Fruit fly (Drosophila melanogaster) whole organism, embryonic: ENCODE data around the gene CG6652.

Experiments
- Atf6 ChIP-seq: fragments of 200-800 bp; sonication (Bioruptor generic); IDR thresholded peaks from 2 replicates; pipeline ENCODE4 v1.3.6; 2022; ENCODE audit warnings: missing biosample characterization, missing genetic modification characterization
- B-H1 ChIP-seq: fragments of 200-800 bp; sonication (Bioruptor generic); IDR thresholded peaks from 3 replicates; pipeline ENCODE4 v1.3.6; 2022; ENCODE audit warnings: missing biosample characterization, missing genetic modification characterization
- Bgb ChIP-seq: fragments of 200-800 bp; sonication (Bioruptor generic); IDR thresholded peaks from 2 replicates; pipeline ENCODE4 v1.3.6; 2022; ENCODE audit warnings: missing biosample characterization, missing genetic modification characterization; ENCODE audit not compliant: partially characterized antibody
- CG10209 ChIP-seq: fragments of 200-800 bp; sonication (Bioruptor generic); optimal IDR thresholded peaks from 3 replicates; lab custom pipeline; 2017; ENCODE audit warnings: missing biosample characterization, mild to moderate bottlenecking, missing genetic modification characterization, missing genetic modification reagents
- CG10267 ChIP-seq: fragments of 200-800 bp; sonication (Bioruptor generic); optimal IDR thresholded peaks from 2 replicates; lab custom pipeline; 2018; ENCODE audit warnings: missing biosample characterization, mild to moderate bottlenecking, missing genetic modification characterization, moderate library complexity
- CG10654 ChIP-seq: fragments of 200-800 bp; sonication (Bioruptor generic); optimal IDR thresholded peaks from 2 replicates; lab custom pipeline; 2016; ENCODE audit warnings: missing biosample characterization, missing genetic modification characterization
- CG11456 ChIP-seq: fragments of 200-800 bp; sonication (Bioruptor generic); IDR thresholded peaks from 3 replicates; pipeline ENCODE4 v1.3.6; 2022; ENCODE audit warnings: missing biosample characterization, missing genetic modification characterization
- CG11504 ChIP-seq: fragments of 200-800 bp; sonication (Bioruptor generic); optimal IDR thresholded peaks from 3 replicates; lab custom pipeline; 2019; ENCODE audit warnings: missing biosample characterization, mild to moderate bottlenecking, missing genetic modification characterization, moderate library complexity
- CG12104 ChIP-seq: fragments of 200-800 bp; sonication (Bioruptor generic); optimal IDR thresholded peaks from 3 replicates; lab custom pipeline; 2016; ENCODE audit warnings: missing biosample characterization, missing genetic modification characterization
- CG12391 ChIP-seq: fragments of 200-800 bp; sonication (Bioruptor generic); optimal IDR thresholded peaks from 3 replicates; lab custom pipeline; 2018; ENCODE audit warnings: missing biosample characterization, mild to moderate bottlenecking, missing genetic modification characterization, moderate library complexity
- CG12769 ChIP-seq: fragments of 200-800 bp; sonication (Bioruptor generic); optimal IDR thresholded peaks from 2 replicates; lab custom pipeline; 2019; ENCODE audit warnings: missing biosample characterization, mild to moderate bottlenecking, missing genetic modification characterization, moderate library complexity
- CG12942 ChIP-seq: fragments of 200-800 bp; sonication (Bioruptor generic); optimal IDR thresholded peaks from 3 replicates; lab custom pipeline; 2016; ENCODE audit warnings: missing biosample characterization, missing genetic modification characterization
- CG13123 ChIP-seq: fragments of 200-800 bp; sonication (Bioruptor generic); optimal IDR thresholded peaks from 2 replicates; lab custom pipeline; 2016; ENCODE audit warnings: missing biosample characterization, missing genetic modification characterization
- CG1602 ChIP-seq: fragments of 200-800 bp; sonication (Bioruptor generic); optimal IDR thresholded peaks from 3 replicates; lab custom pipeline; 2016; ENCODE audit warnings: missing biosample characterization, missing genetic modification characterization
- CG17361 ChIP-seq: fragments of 200-800 bp; sonication (Bioruptor generic); IDR thresholded peaks from 3 replicates; pipeline ENCODE4 v1.3.6; 2022; ENCODE audit warnings: missing biosample characterization, missing genetic modification characterization
- CG17568 ChIP-seq: fragments of 200-800 bp; sonication (Bioruptor generic); optimal IDR thresholded peaks from 2 replicates; lab custom pipeline; 2018; ENCODE audit warnings: missing biosample characterization, mild to moderate bottlenecking, missing genetic modification characterization, moderate library complexity
- CG18599 ChIP-seq: fragments of 200-800 bp; sonication (Bioruptor generic); optimal IDR thresholded peaks from 3 replicates; lab custom pipeline; 2017; ENCODE audit warnings: missing biosample characterization, missing genetic modification characterization, mild to moderate bottlenecking, moderate library complexity, missing genetic modification reagents
- CG2678 ChIP-seq: fragments of 200-800 bp; sonication (Bioruptor generic); optimal IDR thresholded peaks from 3 replicates; lab custom pipeline; 2019; ENCODE audit warnings: missing biosample characterization, mild to moderate bottlenecking, missing genetic modification characterization, moderate library complexity
- CG2712 ChIP-seq: fragments of 200-800 bp; optimal IDR thresholded peaks from 3 replicates; lab custom pipeline; 2019; ENCODE audit warnings: missing biosample characterization, mild to moderate bottlenecking, missing genetic modification characterization, moderate library complexity
- CG2875 ChIP-seq: fragments of 200-800 bp; sonication (Bioruptor generic); optimal IDR thresholded peaks from 2 replicates; lab custom pipeline; 2017; ENCODE audit warnings: missing biosample characterization, mild to moderate bottlenecking, missing genetic modification characterization, missing genetic modification reagents
- CG2889 ChIP-seq: fragments of 200-800 bp; sonication (Bioruptor generic); IDR thresholded peaks from 3 replicates; pipeline ENCODE4 v1.3.6; 2022; ENCODE audit warnings: missing biosample characterization, missing genetic modification characterization
- CG30020 ChIP-seq: fragments of 200-800 bp; optimal IDR thresholded peaks from 2 replicates; lab custom pipeline; 2019; ENCODE audit warnings: missing biosample characterization, mild to moderate bottlenecking, missing genetic modification characterization, moderate library complexity
- CG3163 ChIP-seq: fragments of 200-800 bp; sonication (Bioruptor generic); optimal IDR thresholded peaks from 3 replicates; lab custom pipeline; 2016; ENCODE audit warnings: missing biosample characterization, missing genetic modification characterization
- CG34224 ChIP-seq: fragments of 200-800 bp; sonication (Bioruptor generic); IDR thresholded peaks from 3 replicates; pipeline ENCODE4 v1.3.6; 2022; ENCODE audit warnings: missing biosample characterization, missing genetic modification characterization; ENCODE audit not compliant: partially characterized antibody
- CG3726 ChIP-seq: fragments of 200-800 bp; sonication (Bioruptor generic); IDR thresholded peaks from 3 replicates; pipeline ENCODE4, ENCODE4 v1.3.6; 2022; ENCODE audit warnings: missing biosample characterization, missing genetic modification characterization
- CG4328 ChIP-seq: fragments of 200-800 bp; sonication (Bioruptor generic); optimal IDR thresholded peaks from 3 replicates; lab custom pipeline; 2017; ENCODE audit warnings: missing biosample characterization, missing genetic modification reagents, missing genetic modification characterization
- CG6272 ChIP-seq: fragments of 200-800 bp; sonication (Bioruptor generic); IDR thresholded peaks from 2 replicates; pipeline ENCODE4 v1.3.6; 2022; ENCODE audit warnings: missing biosample characterization, missing genetic modification characterization
- Dref ChIP-seq: fragments of 200-800 bp; sonication (Bioruptor generic); IDR thresholded peaks from 2 replicates; pipeline ENCODE4 v1.3.6; 2022; ENCODE audit warnings: missing biosample characterization, missing genetic modification characterization
- Elba2 ChIP-seq: fragments of 200-800 bp; sonication (Bioruptor generic); optimal IDR thresholded peaks from 3 replicates; lab custom pipeline; 2016; ENCODE audit warnings: missing biosample characterization, missing genetic modification characterization
- GATAe ChIP-seq: fragments of 200-800 bp; sonication (Bioruptor generic); conservative IDR thresholded peaks from 2 replicates; pipeline ENCODE4 v1.3.6; 2022; ENCODE audit warnings: missing biosample characterization, missing genetic modification characterization
- HHEX ChIP-seq: fragments of 200-800 bp; sonication (Bioruptor generic); optimal IDR thresholded peaks from 3 replicates; lab custom pipeline; 2017; ENCODE audit warnings: missing biosample characterization, mild to moderate bottlenecking, missing genetic modification characterization, missing genetic modification reagents
- Med ChIP-seq: fragments of 200-800 bp; sonication (Bioruptor generic); peaks from one replicate; lab custom pipeline; 2016; ENCODE audit warnings: missing biosample characterization, missing genetic modification characterization, mild to moderate bottlenecking, inconsistent platforms, moderate library complexity
- NC2α ChIP-seq: fragments of 200-800 bp; sonication (Bioruptor generic); optimal IDR thresholded peaks from 2 replicates; lab custom pipeline; 2016; ENCODE audit warnings: missing biosample characterization, missing genetic modification characterization
- Scr ChIP-seq: fragments of 200-800 bp; sonication (Bioruptor generic); IDR thresholded peaks from 2 replicates; pipeline ENCODE4 v1.3.6; 2022; ENCODE audit warnings: missing biosample characterization, missing genetic modification characterization; ENCODE audit not compliant: partially characterized antibody
- Side ChIP-seq: fragments of 200-800 bp; sonication (Bioruptor generic); optimal IDR thresholded peaks from 2 replicates; lab custom pipeline; 2016; ENCODE audit warnings: missing biosample characterization, missing genetic modification characterization
- Sin3A ChIP-seq: fragments of >200 bp; optimal IDR thresholded peaks from 2 replicates; lab custom pipeline; 2018
- Tbp ChIP-seq: fragments of >200 bp; optimal IDR thresholded peaks from 2 replicates; lab custom pipeline; 2018; ENCODE audit warnings: missing biosample characterization, missing genetic modification characterization
- aop ChIP-seq: fragments of 200-800 bp; sonication (Bioruptor generic); IDR thresholded peaks from 2 replicates; pipeline ENCODE4 v1.3.6; 2022; ENCODE audit warnings: missing biosample characterization, missing genetic modification characterization
- croc ChIP-seq: fragments of 200-800 bp; sonication (Bioruptor generic); conservative IDR thresholded peaks from 3 replicates; pipeline ENCODE4 v1.3.6; 2022; ENCODE audit warnings: missing biosample characterization, missing genetic modification characterization
- crol ChIP-seq: fragments of 200-800 bp; sonication (Bioruptor generic); IDR thresholded peaks from 2 replicates; pipeline ENCODE4 v1.3.6; 2022; ENCODE audit warnings: missing biosample characterization, missing genetic modification characterization
- da ChIP-seq: fragments of 200-800 bp; sonication (Bioruptor generic); optimal IDR thresholded peaks from 2 replicates; lab custom pipeline; 2016; ENCODE audit warnings: missing biosample characterization, missing genetic modification characterization
- fd102C ChIP-seq: fragments of 200-800 bp; sonication (Bioruptor generic); optimal IDR thresholded peaks from 2 replicates; lab custom pipeline; 2018; ENCODE audit warnings: missing biosample characterization, mild to moderate bottlenecking, missing genetic modification characterization, moderate library complexity
- gsb ChIP-seq: fragments of 200-800 bp; sonication (Bioruptor generic); IDR thresholded peaks from 2 replicates; pipeline ENCODE4 v1.3.6; 2022; ENCODE audit warnings: missing biosample characterization, missing genetic modification characterization
- gt ChIP-seq: fragments of 200-800 bp; sonication (Bioruptor generic); IDR thresholded peaks from 2 replicates; pipeline ENCODE4 v1.3.6; 2022; ENCODE audit warnings: missing biosample characterization, missing genetic modification characterization
- kah ChIP-seq: fragments of 200-800 bp; sonication (Bioruptor generic); optimal IDR thresholded peaks from 2 replicates; lab custom pipeline; 2018; ENCODE audit warnings: missing biosample characterization, mild to moderate bottlenecking, missing genetic modification characterization
- kay ChIP-seq: fragments of 200-800 bp; sonication (Bioruptor generic); optimal IDR thresholded peaks from 2 replicates; lab custom pipeline; 2016; ENCODE audit warnings: missing biosample characterization, missing genetic modification characterization
- mld ChIP-seq: fragments of 200-800 bp; sonication (Bioruptor generic); IDR thresholded peaks from 3 replicates; pipeline ENCODE4 v1.3.6; 2022; ENCODE audit warnings: missing biosample characterization, missing genetic modification characterization; ENCODE audit not compliant: partially characterized antibody
- trem ChIP-seq: fragments of 200-800 bp; optimal IDR thresholded peaks from 3 replicates; lab custom pipeline; 2019; ENCODE audit warnings: missing biosample characterization, mild to moderate bottlenecking, missing genetic modification characterization, moderate library complexity
- twi ChIP-seq: fragments of 200-800 bp; optimal IDR thresholded peaks from 2 replicates; lab custom pipeline; 2019; ENCODE audit warnings: missing biosample characterization, mild to moderate bottlenecking, missing genetic modification characterization, moderate library complexity
- vnd ChIP-seq: fragments of 200-800 bp; sonication (Bioruptor generic); IDR thresholded peaks from 3 replicates; pipeline ENCODE4 v1.3.6; 2022; ENCODE audit warnings: missing biosample characterization, missing genetic modification characterization; ENCODE audit not compliant: partially characterized antibody
- wor ChIP-seq: fragments of 200-800 bp; sonication (Bioruptor generic); IDR thresholded peaks from 2 replicates; pipeline ENCODE4 v1.3.6; 2022; ENCODE audit warnings: missing biosample characterization, missing genetic modification characterization
- zfh1 ChIP-seq: fragments of 200-800 bp; sonication (Bioruptor generic); IDR thresholded peaks from 3 replicates; pipeline ENCODE4 v1.3.6; 2022; ENCODE audit warnings: missing biosample characterization, missing genetic modification characterization

CG6652 gene

DNA sequence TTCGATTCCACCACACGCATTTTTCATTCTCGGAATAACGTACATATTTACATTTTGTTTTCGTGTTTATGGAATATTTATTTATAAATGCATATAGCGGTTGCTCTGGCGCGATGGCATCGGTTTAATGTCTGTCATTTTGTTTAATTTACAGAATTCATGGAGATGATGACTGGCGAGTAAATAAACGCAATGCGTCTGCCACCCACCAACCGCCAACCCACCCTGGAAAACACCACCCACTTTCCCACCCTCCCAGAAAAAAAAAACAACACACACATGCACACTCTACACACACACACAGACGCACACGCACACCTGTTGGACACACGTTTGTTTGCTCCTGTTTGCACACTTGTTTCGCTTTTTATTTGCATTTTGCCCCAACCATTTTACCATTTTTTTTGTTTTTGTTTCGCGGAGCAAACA lies 25.2 kb upstream of the CG6652 start (continued):
- no peak for TF ChIP-seq Side (GFP tag; lab: Kevin White, UChicago)
- peak; percentile 53; the same call in 1 of the 3 replicates for TF ChIP-seq zfh1 (GFP tag; lab: Robert Waterston, UW)
- TF ChIP-seq Sin3A, result no peak
- TF ChIP-seq kah (GFP tag; lab: Kevin White, UChicago), result peak; percentile 92
- peak; percentile 75 for TF ChIP-seq Med (GFP tag; lab: Kevin White, UChicago)
- TF ChIP-seq B-H1, result no peak
- TF ChIP-seq CG2875, result peak; percentile 74
- no peak for TF ChIP-seq wor (GFP tag; lab: Robert Waterston, UW)
- peak; percentile 23; the same call in 1 of the 2 replicates for TF ChIP-seq crol (GFP tag; lab: Robert Waterston, UW)
- TF ChIP-seq CG18599 (GFP tag; lab: Kevin White, UChicago), result peak; percentile 47
- peak; percentile 8 for TF ChIP-seq CG10209 (GFP tag; lab: Kevin White, UChicago)
- no peak for TF ChIP-seq CG2889
- TF ChIP-seq CG34224 (GFP tag; lab: Robert Waterston, UW), result no peak
- TF ChIP-seq CG3726 (GFP tag; lab: Robert Waterston, UW), result no peak
- no peak for TF ChIP-seq kay
- TF ChIP-seq da, result no peak
- peak; percentile 45 for TF ChIP-seq CG4328 (GFP tag; lab: Kevin White, UChicago)
- no peak for TF ChIP-seq Elba2 (GFP tag; lab: Kevin White, UChicago)
- TF ChIP-seq CG6272 (GFP tag; lab: Robert Waterston, UW), result no peak
- TF ChIP-seq CG12769 (tag; lab: Kevin White, UChicago), result peak; percentile 65
- no peak for TF ChIP-seq CG11456 (GFP tag; lab: Robert Waterston, UW)
- TF ChIP-seq vnd (GFP tag; lab: Robert Waterston, UW), result no peak
- TF ChIP-seq trem (tag; lab: Kevin White, UChicago), result no peak
- no peak for TF ChIP-seq Atf6 (GFP tag; lab: Robert Waterston, UW)
- no peak for TF ChIP-seq CG1602 (GFP tag; lab: Kevin White, UChicago)
- TF ChIP-seq CG12942 (GFP tag; lab: Kevin White, UChicago), result no peak
- no peak for TF ChIP-seq CG3163
- TF ChIP-seq HHEX, result peak; percentile 5
- no peak for TF ChIP-seq Scr (GFP tag; lab: Robert Waterston, UW)
- no peak for TF ChIP-seq CG17361 (GFP tag; lab: Robert Waterston, UW)
- peak; percentile 43 for TF ChIP-seq twi
- TF ChIP-seq gsb (GFP tag; lab: Robert Waterston, UW), result no peak
- TF ChIP-seq CG30020, result no peak
- no peak for TF ChIP-seq CG17568 (GFP tag; lab: Kevin White, UChicago)
- no peak for TF ChIP-seq CG13123 (GFP tag; lab: Kevin White, UChicago)
- TF ChIP-seq CG12104, result no peak
- TF ChIP-seq CG12391 (tag; lab: Kevin White, UChicago), result peak; percentile 12
- TF ChIP-seq mld (GFP tag; lab: Robert Waterston, UW), result no peak
- TF ChIP-seq Tbp (GFP tag; lab: Kevin White, UChicago), result no peak
- TF ChIP-seq GATAe (GFP tag; lab: Robert Waterston, UW), result no peak
- TF ChIP-seq croc (GFP tag; lab: Robert Waterston, UW), result no peak
- peak; percentile 50 for TF ChIP-seq CG2678
- TF ChIP-seq CG2712 (tag; lab: Kevin White, UChicago), result peak; percentile 21
- TF ChIP-seq fd102C (GFP tag; lab: Kevin White, UChicago), result no peak
- TF ChIP-seq CG11504 (tag; lab: Kevin White, UChicago), result no peak
- TF ChIP-seq Bgb, result 0 out of 2 replicates have a peak, but pooled peaks have one; percentile 33
- TF ChIP-seq CG10267 (tag; lab: Kevin White, UChicago), result no peak
- TF ChIP-seq NC2α, result no peak
- TF ChIP-seq CG10654 (GFP tag; lab: Kevin White, UChicago), result no peak
- no peak for TF ChIP-seq Dref (GFP tag; lab: Robert Waterston, UW)
- no peak for TF ChIP-seq gt (GFP tag; lab: Robert Waterston, UW)
- TF ChIP-seq aop (GFP tag; lab: Robert Waterston, UW), result no peak
